Fruit fly (Drosophila melanogaster): ENCODE data around the gene CG15475.

Gene CG15475

DNA sequence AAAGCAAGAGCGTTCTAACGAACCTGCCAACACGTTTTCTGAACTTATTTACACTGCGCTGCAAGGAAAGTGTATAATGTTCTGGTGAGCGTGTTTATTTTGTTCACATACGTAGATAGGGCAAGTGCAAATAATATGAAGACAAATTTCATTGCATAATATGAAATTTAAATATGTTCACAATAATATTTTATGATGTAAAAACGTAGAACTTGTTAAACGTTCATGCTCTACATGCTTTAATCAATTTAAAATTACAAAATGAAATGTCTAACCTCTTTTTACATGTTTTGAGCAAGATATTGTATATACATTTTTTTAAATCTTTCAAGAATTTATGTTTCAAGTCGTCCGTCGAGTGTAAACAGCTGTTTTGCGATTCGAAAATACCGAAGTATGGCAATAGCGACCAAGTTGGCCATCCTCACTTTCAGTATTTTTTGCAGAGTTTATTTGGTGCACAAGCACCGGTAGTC is 31.1 kb downstream of the CG15475 start, which contains the start of the genes phr6-4 and CG2608 (continued):
- TF ChIP-seq CG6276 (GFP tag; optimal IDR thresholded peaks at IDR 0.05) (no peak), Eip75B (GFP tag; optimal IDR thresholded peaks at IDR 0.05) (peak; percentile 93), Smox (GFP tag; optimal IDR thresholded peaks at IDR 0.05) (peak; percentile 93), eg (GFP tag; IDR thresholded peaks at IDR 0.05) (peak; percentile 87), esn (GFP tag; optimal IDR thresholded peaks at IDR 0.05) (peak; percentile 96), Eip93F (GFP tag; optimal IDR thresholded peaks at IDR 0.05) (peak; percentile 70), CG16779 (tag; optimal IDR thresholded peaks at IDR 0.05) (peak; percentile 89), CG15336 (GFP tag; IDR thresholded peaks at IDR 0.05) (peak; percentile 91), dsx (GFP tag; optimal IDR thresholded peaks at IDR 0.05; ENCODE audit: poor library complexity, severe bottlenecking) (peak; percentile 92), CG7368 (GFP tag; optimal IDR thresholded peaks at IDR 0.05) (peak; percentile 88), CG11902 (GFP tag; optimal IDR thresholded peaks at IDR 0.05) (peak; percentile 83), CG8632 (GFP tag; optimal IDR thresholded peaks at IDR 0.05) (peak; percentile 93), CG34406 (GFP tag; optimal IDR thresholded peaks at IDR 0.05) (peak; percentile 92), Lpt (GFP tag; optimal IDR thresholded peaks at IDR 0.05) (peak; percentile 91), spab (GFP tag; optimal IDR thresholded peaks at IDR 0.05) (peak; percentile 91), topi (GFP tag; optimal IDR thresholded peaks at IDR 0.05) (peak; percentile 94), CG10631 (GFP tag; optimal IDR thresholded peaks at IDR 0.05) (peak; percentile 95), CG6854 (GFP tag; optimal IDR thresholded peaks at IDR 0.05) (peak; percentile 88), fd85E (GFP tag; optimal IDR thresholded peaks at IDR 0.05) (peak; percentile 76), CG6163 (GFP tag; IDR thresholded peaks at IDR 0.05) (peak; percentile 90), lz (GFP tag; optimal IDR thresholded peaks at IDR 0.05) (peak; percentile 95), achi (GFP tag; optimal IDR thresholded peaks at IDR 0.05) (peak; percentile 94), Blimp-1 (GFP tag; optimal IDR thresholded peaks at IDR 0.05) (peak; percentile 86), CG9139 (GFP tag; optimal IDR thresholded peaks at IDR 0.05) (peak; percentile 89)

DNA sequence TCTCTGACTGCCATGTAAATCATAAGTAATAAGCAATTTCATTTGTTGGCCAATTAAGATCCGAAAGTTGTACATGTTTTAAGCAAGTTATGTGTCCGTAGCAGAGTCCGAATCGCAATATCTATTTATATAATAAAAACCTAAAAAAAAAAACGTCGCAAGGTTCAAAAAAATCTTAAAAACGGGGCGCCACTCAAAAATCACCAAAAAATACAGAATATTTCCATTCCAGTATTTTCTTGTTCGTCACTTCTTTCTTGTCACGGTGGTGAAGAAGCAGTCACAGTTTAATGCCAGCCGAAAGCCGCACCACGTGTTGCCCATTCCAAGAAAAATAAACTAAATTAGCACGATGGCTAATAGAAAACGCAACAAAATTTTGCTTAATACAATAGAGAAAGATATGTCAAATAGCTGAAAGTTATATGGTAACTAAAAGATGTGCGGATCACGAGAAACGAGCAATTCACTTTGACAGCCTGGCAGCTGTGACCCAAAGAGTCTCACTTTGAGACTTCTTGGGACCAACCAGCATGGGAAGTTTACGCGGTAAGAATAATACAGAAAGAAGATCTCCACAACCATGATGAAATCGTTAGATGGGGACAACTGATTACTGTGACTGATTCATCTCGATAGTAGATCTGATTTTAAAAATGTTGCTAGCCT is 33.1 kb downstream of the CG15475 start:
- TF ChIP-seq Sox15 (GFP tag; optimal IDR thresholded peaks at IDR 0.05), result no peak
- TF ChIP-seq CG15336 (GFP tag; IDR thresholded peaks at IDR 0.05), result no peak
- TF ChIP-seq CG6808 (GFP tag; optimal IDR thresholded peaks at IDR 0.05), result no peak
- no peak for TF ChIP-seq CG6792 (GFP tag; optimal IDR thresholded peaks at IDR 0.05)
- no peak for TF ChIP-seq CG8632 (GFP tag; optimal IDR thresholded peaks at IDR 0.05)
- no peak for TF ChIP-seq eg (GFP tag; IDR thresholded peaks at IDR 0.05)
- TF ChIP-seq fd85E (GFP tag; optimal IDR thresholded peaks at IDR 0.05), result no peak
- no peak for TF ChIP-seq CG16779 (tag; optimal IDR thresholded peaks at IDR 0.05)
- TF ChIP-seq CG10669 (GFP tag; optimal IDR thresholded peaks at IDR 0.05), result no peak
- peak; percentile 7 for TF ChIP-seq esn (GFP tag; optimal IDR thresholded peaks at IDR 0.05)
- no peak for TF ChIP-seq CG4318 (GFP tag; optimal IDR thresholded peaks at IDR 0.05)
- TF ChIP-seq Hr38 (GFP tag; optimal IDR thresholded peaks at IDR 0.05), result no peak
- no peak for TF ChIP-seq CG3032 (tag; optimal IDR thresholded peaks at IDR 0.05)
- no peak for TF ChIP-seq CG1621 (tag; optimal IDR thresholded peaks at IDR 0.05)
- no peak for TF ChIP-seq cyc (GFP tag; optimal IDR thresholded peaks at IDR 0.05)
- TF ChIP-seq Sox102F (GFP tag; optimal IDR thresholded peaks at IDR 0.05), result no peak
- TF ChIP-seq CG9139 (GFP tag; optimal IDR thresholded peaks at IDR 0.05), result no peak
- no peak for TF ChIP-seq CG11902 (GFP tag; optimal IDR thresholded peaks at IDR 0.05)
- TF ChIP-seq CG8119 (GFP tag; IDR thresholded peaks at IDR 0.05), result no peak
- peak; percentile 38 for TF ChIP-seq fkh (GFP tag; optimal IDR thresholded peaks at IDR 0.05)
- no peak for TF ChIP-seq acj6 (GFP tag; optimal IDR thresholded peaks at IDR 0.05)
- peak; percentile 48 for TF ChIP-seq Eip78C (GFP tag)
- TF ChIP-seq CG32006 (GFP tag; optimal IDR thresholded peaks at IDR 0.05), result no peak
- no peak for TF ChIP-seq Hr39 (GFP tag; optimal IDR thresholded peaks at IDR 0.05)
- no peak for TF ChIP-seq ss (GFP tag; optimal IDR thresholded peaks at IDR 0.05)
- TF ChIP-seq svp (GFP tag), result peak; percentile 63
- TF ChIP-seq CG6276 (GFP tag; optimal IDR thresholded peaks at IDR 0.05), result no peak

All from whole organism, prepupa.